Fruit fly (Drosophila melanogaster): ENCODE data around the gene RpL34a.

DNA sequence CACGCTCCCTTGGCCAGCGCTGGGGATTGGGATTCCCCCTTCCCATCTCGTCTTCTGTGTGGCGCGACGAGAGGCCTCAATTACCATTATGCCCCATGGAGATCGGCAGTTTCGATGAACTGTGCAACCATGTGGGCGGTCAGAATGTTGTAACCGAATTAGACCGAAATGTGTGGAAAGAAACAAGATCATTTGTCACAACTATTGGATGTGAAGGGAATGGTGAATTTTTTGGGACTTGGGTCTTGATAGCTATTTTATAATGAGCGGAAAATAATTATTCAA is 45.5 kb downstream of the RpL34a start:
- no peak for TF ChIP-seq Vsx1 (GFP tag; optimal IDR thresholded peaks at IDR 0.05)
- no peak for TF ChIP-seq Camta (GFP tag; optimal IDR thresholded peaks at IDR 0.05)
